Fruit fly (Drosophila melanogaster) whole organism, wandering third instar larva: ENCODE results near the gene mof.

Source experiments
- CG32264 ChIP-seq: fragments of 200-800 bp; sonication (Bioruptor generic); optimal IDR thresholded peaks from 2 replicates; lab custom pipeline; 2016; ENCODE audit warnings: missing biosample characterization, missing genetic modification characterization
- Hr78 ChIP-seq: fragments of >200 bp; optimal IDR thresholded peaks from 2 replicates; lab custom pipeline; 2017; ENCODE audit warnings: missing biosample characterization, missing genetic modification characterization
- Jra ChIP-seq: sonication (Bioruptor generic); optimal IDR thresholded peaks from 2 replicates; lab custom pipeline; 2016; ENCODE audit warnings: missing biosample characterization, missing genetic modification characterization
- N ChIP-seq: fragments of >200 bp; optimal IDR thresholded peaks from 2 replicates; lab custom pipeline; 2018; ENCODE audit warnings: missing biosample characterization, missing external identifiers, missing genetic modification characterization
- OdsH ChIP-seq: fragments of 200-800 bp; sonication (Bioruptor generic); optimal IDR thresholded peaks from 2 replicates; lab custom pipeline; 2016; ENCODE audit warnings: missing biosample characterization, mild to moderate bottlenecking, missing genetic modification characterization
- Rel ChIP-seq, 2 experiments: fragments of 200-800 bp; sonication (Bioruptor generic) in 1 of 2; optimal IDR thresholded peaks; 2 replicates in 1 of 2; 3 replicates in 1 of 2; lab custom pipeline; 2016 to 2019; ENCODE audit warnings: mild to moderate bottlenecking in 2 of 2, missing biosample characterization in 2 of 2, missing genetic modification characterization in 2 of 2, moderate library complexity in 1 of 2
- brk ChIP-seq: fragments of 200-800 bp; sonication (Bioruptor generic); optimal IDR thresholded peaks from 2 replicates; lab custom pipeline; 2016; ENCODE audit warnings: missing biosample characterization, mild to moderate bottlenecking, missing genetic modification characterization
- dsf ChIP-seq: sonication (Bioruptor generic); optimal IDR thresholded peaks from 2 replicates; lab custom pipeline; 2016; ENCODE audit warnings: missing biosample characterization, missing genetic modification characterization, borderline replicate concordance
- foxo ChIP-seq, 2 experiments: fragments of 200-800 bp; sonication (Bioruptor generic); optimal IDR thresholded peaks; 2 replicates in 1 of 2; 3 replicates in 1 of 2; lab custom pipeline; 2016 to 2017; ENCODE audit warnings: missing biosample characterization in 2 of 2, missing genetic modification characterization in 2 of 2
- fru ChIP-seq: fragments of 200-800 bp; sonication (Bioruptor generic); optimal IDR thresholded peaks from 3 replicates; lab custom pipeline; 2016; ENCODE audit warnings: missing biosample characterization, mild to moderate bottlenecking, missing genetic modification characterization
- h ChIP-seq: fragments of 200-800 bp; sonication (Bioruptor generic); optimal IDR thresholded peaks from 3 replicates; lab custom pipeline; 2016; ENCODE audit warnings: missing biosample characterization, mild to moderate bottlenecking, missing genetic modification characterization
- pan ChIP-seq: fragments of >200 bp; optimal IDR thresholded peaks from 2 replicates; lab custom pipeline; 2017
- usp ChIP-seq: fragments of >200 bp; optimal IDR thresholded peaks from 2 replicates; lab custom pipeline; 2017; ENCODE audit warnings: missing biosample characterization, missing genetic modification characterization

dm6 chrX:5888260-5888659 is 11.6 kb upstream of the mof start:
- peak; percentile 33 for TF ChIP-seq fru (GFP tag; lab: Kevin White, UChicago)
- TF ChIP-seq OdsH (GFP tag; lab: Kevin White, UChicago), result no peak
- peak; percentile 31 for TF ChIP-seq h (GFP tag; lab: Kevin White, UChicago)
- TF ChIP-seq Jra (GFP tag; lab: Kevin White, UChicago), result no peak
- TF ChIP-seq Hr78, result no peak
- peak in 1 of 2 experiments; percentile 2 for TF ChIP-seq foxo (GFP tag; optimal IDR thresholded peaks at IDR 0.05; lab: Kevin White, UChicago)
- TF ChIP-seq Rel (GFP tag; optimal IDR thresholded peaks at IDR 0.05; lab: Kevin White, UChicago), result no peak
- TF ChIP-seq Rel (tag; optimal IDR thresholded peaks at IDR 0.05; lab: Kevin White, UChicago), result no peak
- TF ChIP-seq usp (GFP tag; lab: Kevin White, UChicago), result no peak
- no peak for TF ChIP-seq CG32264 (GFP tag; lab: Kevin White, UChicago)
- no peak for TF ChIP-seq brk (GFP tag; lab: Kevin White, UChicago)
- no peak for TF ChIP-seq pan (lab: Kevin White, UChicago)
- no peak for TF ChIP-seq dsf (GFP tag; lab: Kevin White, UChicago)
- no peak for TF ChIP-seq N (GFP tag; lab: Kevin White, UChicago)
